Worm (Caenorhabditis elegans) whole organism, mixed stage, embryonic: Measurements from ENCODE around the gene B0524.5.

ENCODE experiments used
- elt-1 ChIP-seq: sonication (generic microtip); optimal IDR thresholded peaks from 2 replicates; lab custom pipeline; 2017; ENCODE audit warnings: missing genetic modification characterization, mild to moderate bottlenecking, missing compliant biosample characterization, antibody characterized with exemption, moderate library complexity, borderline replicate concordance; ENCODE audit not compliant: insufficient read depth
- ham-2 ChIP-seq: fragments of 200-800 bp; sonication (Bioruptor generic); optimal IDR thresholded peaks from 2 replicates; lab custom pipeline; 2018; ENCODE audit warnings: mild to moderate bottlenecking, missing genetic modification characterization, missing compliant biosample characterization
- lin-32 ChIP-seq: fragments of 200-800 bp; sonication (Bioruptor generic); optimal IDR thresholded peaks from 2 replicates; lab custom pipeline; 2018; ENCODE audit warnings: mild to moderate bottlenecking, missing genetic modification characterization, missing compliant biosample characterization
- lsy-2 ChIP-seq: fragments of 150-350 bp; optimal IDR thresholded peaks from 2 replicates; lab custom pipeline; 2014; ENCODE audit warnings: missing biosample characterization, missing genetic modification characterization
- nhr-28 ChIP-seq: fragments of 150-350 bp; optimal IDR thresholded peaks from 2 replicates; lab custom pipeline; 2014; ENCODE audit warnings: missing biosample characterization, missing genetic modification characterization
- sem-2 ChIP-seq: fragments of 200-800 bp; sonication (Bioruptor generic); optimal IDR thresholded peaks from 2 replicates; lab custom pipeline; 2018; ENCODE audit warnings: mild to moderate bottlenecking, missing genetic modification characterization, missing compliant biosample characterization
- snpc-4 ChIP-seq: fragments of 150-350 bp; optimal IDR thresholded peaks from 2 replicates; lab custom pipeline; 2014; ENCODE audit warnings: missing biosample characterization, missing genetic modification characterization
- ztf-11 ChIP-seq: fragments of 150-350 bp; optimal IDR thresholded peaks from 2 replicates; lab custom pipeline; 2014; ENCODE audit warnings: missing biosample characterization, missing genetic modification characterization

- TF ChIP-seq elt-1 (tag; lab: Kevin White, UChicago): no peak
- no peak for TF ChIP-seq lin-32 (GFP tag; lab: Kevin White, UChicago)
- TF ChIP-seq sem-2 (GFP tag; lab: Kevin White, UChicago): no peak
- TF ChIP-seq lsy-2 (tag; lab: Kevin White, UChicago): no peak
- no peak for TF ChIP-seq ztf-11 (tag; lab: Kevin White, UChicago)
- no peak for TF ChIP-seq snpc-4 (tag; lab: Kevin White, UChicago)
- TF ChIP-seq ham-2 (GFP tag; lab: Kevin White, UChicago): no peak
- no peak for TF ChIP-seq nhr-28 (tag; lab: Kevin White, UChicago)
Observed at ce11 chrIII:1918311-1918932, 24.7 kb upstream of the B0524.5 start.
